Worm (Caenorhabditis elegans) whole organism, late embryonic: ENCODE data around the gene rpl-33.

Experiments
- K02D7.2 ChIP-seq: sonication (generic microtip); optimal IDR thresholded peaks from 2 replicates; lab custom pipeline; 2017; ENCODE audit warnings: mild to moderate bottlenecking, missing genetic modification characterization, missing compliant biosample characterization
- pat-9 ChIP-seq: fragments of 200-800 bp; sonication (Bioruptor generic); optimal IDR thresholded peaks from 2 replicates; lab custom pipeline; 2018; ENCODE audit warnings: mild to moderate bottlenecking, missing genetic modification characterization, moderate library complexity, missing compliant biosample characterization

DNA sequence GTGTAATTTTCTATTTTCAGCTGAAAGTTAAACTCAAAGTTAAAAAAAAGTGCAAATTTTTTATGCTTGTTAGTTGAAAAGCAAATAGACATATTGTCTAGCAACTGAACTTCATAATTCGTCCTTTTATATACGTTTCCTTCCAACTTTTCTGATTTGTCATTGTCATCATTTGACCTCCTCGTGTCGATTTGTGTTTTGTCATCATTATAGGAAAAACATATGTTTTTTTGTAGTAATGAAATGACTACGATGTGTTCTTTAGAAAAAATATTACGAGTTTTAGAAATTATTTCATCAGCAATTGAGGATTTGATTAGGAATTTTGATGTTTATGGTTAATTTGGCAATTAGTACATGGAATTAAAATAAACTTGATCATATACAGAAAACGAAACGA, 44.6 kb upstream of the rpl-33 start:
- TF ChIP-seq K02D7.2 (tag; lab: Kevin White, UChicago): no peak
- no peak for TF ChIP-seq pat-9 (tag; lab: Kevin White, UChicago)
